Worm (Caenorhabditis elegans) whole organism, late embryonic: ENCODE results near the gene sec-6.

Source experiments
- ama-1 ChIP-seq: fragments of 150-350 bp; optimal IDR thresholded peaks from 2 replicates; lab custom pipeline; 2014
- ceh-48 ChIP-seq: sonication (generic microtip); optimal IDR thresholded peaks from 2 replicates; lab custom pipeline; 2016; ENCODE audit warnings: missing genetic modification characterization, inconsistent platforms, missing compliant biosample characterization
- dmd-4 ChIP-seq: sonication (generic microtip); optimal IDR thresholded peaks from 2 replicates; lab custom pipeline; 2016; ENCODE audit warnings: borderline replicate concordance, missing genetic modification characterization, missing compliant biosample characterization
- fkh-6 ChIP-seq: sonication (generic microtip); optimal IDR thresholded peaks from 2 replicates; lab custom pipeline; 2016; ENCODE audit warnings: missing genetic modification characterization, missing compliant biosample characterization
- hlh-8 ChIP-seq: sonication (generic microtip); optimal IDR thresholded peaks from 2 replicates; lab custom pipeline; 2016; ENCODE audit warnings: missing genotype, missing genetic modification characterization, missing compliant biosample characterization
- lim-6 ChIP-seq: sonication (generic microtip); optimal IDR thresholded peaks from 2 replicates; lab custom pipeline; 2016; ENCODE audit warnings: missing genetic modification characterization, missing compliant biosample characterization
- pha-4 ChIP-seq: fragments of 150-350 bp; optimal IDR thresholded peaks from 2 replicates; lab custom pipeline; 2018; ENCODE audit warnings: missing biosample characterization, missing genetic modification reagents, missing genetic modification characterization
- sox-4 ChIP-seq: sonication (generic microtip); optimal IDR thresholded peaks from 2 replicates; lab custom pipeline; 2017; ENCODE audit warnings: mild to moderate bottlenecking, missing genetic modification characterization, inconsistent platforms, missing compliant biosample characterization

- no peak for TF ChIP-seq ceh-48 (tag; lab: Kevin White, UChicago)
- TF ChIP-seq sox-4: no peak
- TF ChIP-seq pha-4: no peak
- TF ChIP-seq fkh-6 (tag; lab: Kevin White, UChicago): no peak
- TF ChIP-seq lim-6 (tag; lab: Kevin White, UChicago): no peak
- TF ChIP-seq ama-1 (lab: Kevin White, UChicago): no peak
- TF ChIP-seq hlh-8 (tag; lab: Kevin White, UChicago): no peak
- TF ChIP-seq dmd-4 (tag; lab: Kevin White, UChicago): no peak
These were observed 29.1 kb upstream of the sec-6 start for ce11 chrII:5330206-5330686.
